Worm (Caenorhabditis elegans) whole organism, late embryonic: Measurements from ENCODE around the gene C27A2.7.
A peak's percentile ranks its signal among the peaks of the same experiment; 100 is the strongest.

Source experiments
- C08G9.2 ChIP-seq: sonication (generic microtip); optimal IDR thresholded peaks from 2 replicates; lab custom pipeline; 2016; ENCODE audit warnings: mild to moderate bottlenecking, missing genetic modification characterization, moderate library complexity, missing compliant biosample characterization
- K02D7.2 ChIP-seq: sonication (generic microtip); optimal IDR thresholded peaks from 2 replicates; lab custom pipeline; 2017; ENCODE audit warnings: mild to moderate bottlenecking, missing genetic modification characterization, missing compliant biosample characterization
- K09A11.1 ChIP-seq: sonication (generic microtip); optimal IDR thresholded peaks from 2 replicates; lab custom pipeline; 2017; ENCODE audit warnings: antibody characterized with exemption, mild to moderate bottlenecking, missing genetic modification characterization, missing compliant biosample characterization; ENCODE audit not compliant: insufficient read depth
- ahr-1 ChIP-seq: sonication (generic microtip); optimal IDR thresholded peaks from 2 replicates; lab custom pipeline; 2016; ENCODE audit warnings: missing genetic modification characterization, missing compliant biosample characterization
- ceh-18 ChIP-seq: sonication (generic microtip); optimal IDR thresholded peaks from 2 replicates; lab custom pipeline; 2016; ENCODE audit warnings: missing genetic modification characterization, missing compliant biosample characterization
- ceh-19 ChIP-seq: fragments of 200-800 bp; sonication (Bioruptor generic); optimal IDR thresholded peaks from 2 replicates; lab custom pipeline; 2018; ENCODE audit warnings: mild to moderate bottlenecking, missing genetic modification characterization, missing compliant biosample characterization
- ceh-2 ChIP-seq: sonication (generic microtip); optimal IDR thresholded peaks from 2 replicates; lab custom pipeline; 2016; ENCODE audit warnings: missing genotype, missing genetic modification characterization, missing compliant biosample characterization
- ceh-22 ChIP-seq: sonication (generic microtip); optimal IDR thresholded peaks from 2 replicates; lab custom pipeline; 2017; ENCODE audit warnings: missing biosample characterization, missing genetic modification characterization
- ceh-30 ChIP-seq: fragments of 150-350 bp; optimal IDR thresholded peaks from 2 replicates; lab custom pipeline; 2014; ENCODE audit warnings: missing biosample characterization, missing genetic modification characterization
- ceh-31 ChIP-seq: sonication (generic microtip); optimal IDR thresholded peaks from 2 replicates; lab custom pipeline; 2016; ENCODE audit warnings: missing genetic modification characterization, missing compliant biosample characterization
- ceh-34 ChIP-seq: sonication (generic microtip); optimal IDR thresholded peaks from 2 replicates; lab custom pipeline; 2016; ENCODE audit warnings: mild to moderate bottlenecking, missing genetic modification characterization, missing compliant biosample characterization
- ceh-48 ChIP-seq: sonication (generic microtip); optimal IDR thresholded peaks from 2 replicates; lab custom pipeline; 2016; ENCODE audit warnings: missing genetic modification characterization, inconsistent platforms, missing compliant biosample characterization
- che-1 ChIP-seq: sonication (generic microtip); optimal IDR thresholded peaks from 2 replicates; lab custom pipeline; 2016; ENCODE audit warnings: mild to moderate bottlenecking, missing genetic modification characterization, missing compliant biosample characterization
- dve-1 ChIP-seq: sonication (generic microtip); optimal IDR thresholded peaks from 2 replicates; lab custom pipeline; 2017; ENCODE audit warnings: antibody characterized with exemption, mild to moderate bottlenecking, missing genetic modification characterization, missing compliant biosample characterization
- elt-2 ChIP-seq: sonication (generic microtip); optimal IDR thresholded peaks from 2 replicates; lab custom pipeline; 2016; ENCODE audit warnings: missing genetic modification reagents, missing genetic modification characterization, missing compliant biosample characterization
- elt-4 ChIP-seq: sonication (generic microtip); optimal IDR thresholded peaks from 2 replicates; lab custom pipeline; 2016; ENCODE audit warnings: missing genetic modification characterization, missing compliant biosample characterization
- ets-4 ChIP-seq: sonication (generic microtip); optimal IDR thresholded peaks from 2 replicates; lab custom pipeline; 2016; ENCODE audit warnings: missing genetic modification characterization, missing compliant biosample characterization
- fax-1 ChIP-seq: sonication (generic microtip); optimal IDR thresholded peaks from 2 replicates; lab custom pipeline; 2016; ENCODE audit warnings: missing genotype, missing genetic modification characterization, missing compliant biosample characterization
- fkh-10 ChIP-seq: fragments of 150-350 bp; optimal IDR thresholded peaks from 2 replicates; lab custom pipeline; 2014; ENCODE audit warnings: missing biosample characterization, missing genetic modification reagents, missing genetic modification characterization
- hlh-15 ChIP-seq: sonication (generic microtip); optimal IDR thresholded peaks from 2 replicates; lab custom pipeline; 2016; ENCODE audit warnings: missing genetic modification characterization, missing compliant biosample characterization
- hlh-30 ChIP-seq: sonication (generic microtip); optimal IDR thresholded peaks from 2 replicates; lab custom pipeline; 2017; ENCODE audit warnings: antibody characterized with exemption, missing genetic modification characterization, missing compliant biosample characterization; ENCODE audit not compliant: insufficient read depth
- hlh-8 ChIP-seq: sonication (generic microtip); optimal IDR thresholded peaks from 2 replicates; lab custom pipeline; 2016; ENCODE audit warnings: missing genotype, missing genetic modification characterization, missing compliant biosample characterization
- lim-6 ChIP-seq: sonication (generic microtip); optimal IDR thresholded peaks from 2 replicates; lab custom pipeline; 2016; ENCODE audit warnings: missing genetic modification characterization, missing compliant biosample characterization
- madf-2 ChIP-seq: sonication (generic microtip); optimal IDR thresholded peaks from 2 replicates; lab custom pipeline; 2017; ENCODE audit warnings: missing genetic modification characterization, missing compliant biosample characterization
- nfya-1 ChIP-seq: sonication (generic microtip); optimal IDR thresholded peaks from 2 replicates; lab custom pipeline; 2017; ENCODE audit warnings: missing genetic modification characterization, mild to moderate bottlenecking, missing compliant biosample characterization, antibody characterized with exemption, moderate library complexity
- npax-4 ChIP-seq: sonication (generic microtip); optimal IDR thresholded peaks from 2 replicates; lab custom pipeline; 2016; ENCODE audit warnings: missing genetic modification characterization, missing compliant biosample characterization
- odd-2 ChIP-seq: sonication (generic microtip); optimal IDR thresholded peaks from 2 replicates; lab custom pipeline; 2017; ENCODE audit warnings: antibody characterized with exemption, mild to moderate bottlenecking, missing genetic modification characterization, missing compliant biosample characterization
- pat-9 ChIP-seq: fragments of 200-800 bp; sonication (Bioruptor generic); optimal IDR thresholded peaks from 2 replicates; lab custom pipeline; 2018; ENCODE audit warnings: mild to moderate bottlenecking, missing genetic modification characterization, moderate library complexity, missing compliant biosample characterization
- pax-1 ChIP-seq: fragments of 150-350 bp; optimal IDR thresholded peaks from 2 replicates; lab custom pipeline; 2014; ENCODE audit warnings: missing biosample characterization, missing genetic modification characterization
- pqm-1 ChIP-seq: sonication (generic microtip); optimal IDR thresholded peaks from 2 replicates; lab custom pipeline; 2016; ENCODE audit warnings: missing genetic modification characterization, missing compliant biosample characterization
- pros-1 ChIP-seq: fragments of 150-350 bp; optimal IDR thresholded peaks from 2 replicates; lab custom pipeline; 2014; ENCODE audit warnings: missing biosample characterization, missing genetic modification reagents, missing genetic modification characterization
- ref-2 ChIP-seq: sonication (generic microtip); optimal IDR thresholded peaks from 2 replicates; lab custom pipeline; 2016; ENCODE audit warnings: missing genetic modification characterization, missing compliant biosample characterization
- rnt-1 ChIP-seq: sonication (generic microtip); optimal IDR thresholded peaks from 2 replicates; lab custom pipeline; 2016; ENCODE audit warnings: missing genetic modification characterization, missing compliant biosample characterization
- sdc-2 ChIP-seq: sonication (generic microtip); optimal IDR thresholded peaks from 2 replicates; lab custom pipeline; 2016; ENCODE audit warnings: missing genotype, missing genetic modification characterization, missing compliant biosample characterization
- sox-2 ChIP-seq: fragments of 200-800 bp; sonication (Bioruptor generic); IDR thresholded peaks from 2 replicates; pipeline ENCODE4 v1.3.6; 2022; ENCODE audit warnings: missing genetic modification reagents, missing genetic modification characterization, missing compliant biosample characterization
- sox-4 ChIP-seq: sonication (generic microtip); optimal IDR thresholded peaks from 2 replicates; lab custom pipeline; 2017; ENCODE audit warnings: mild to moderate bottlenecking, missing genetic modification characterization, inconsistent platforms, missing compliant biosample characterization
- tbx-2 ChIP-seq: sonication (generic microtip); optimal IDR thresholded peaks from 2 replicates; lab custom pipeline; 2016; ENCODE audit warnings: missing genetic modification characterization, missing compliant biosample characterization
- unc-42 ChIP-seq: sonication (generic microtip); optimal IDR thresholded peaks from 2 replicates; lab custom pipeline; 2016; ENCODE audit warnings: missing genotype, missing genetic modification characterization, missing compliant biosample characterization
- unc-55 ChIP-seq: sonication (generic microtip); optimal IDR thresholded peaks from 2 replicates; lab custom pipeline; 2017; ENCODE audit warnings: missing biosample characterization, missing genetic modification reagents, missing genetic modification characterization
- unc-86 ChIP-seq: sonication (generic microtip); optimal IDR thresholded peaks from 2 replicates; lab custom pipeline; 2016; ENCODE audit warnings: missing genetic modification characterization, missing compliant biosample characterization
- zip-5 ChIP-seq: sonication (generic microtip); optimal IDR thresholded peaks from 2 replicates; lab custom pipeline; 2016; ENCODE audit warnings: missing genetic modification characterization, missing compliant biosample characterization
- ztf-16 ChIP-seq: sonication (generic microtip); optimal IDR thresholded peaks from 2 replicates; lab custom pipeline; 2017; ENCODE audit warnings: missing genetic modification characterization, missing compliant biosample characterization

The C27A2.7 gene

ce11 chrII:5056254-5056653 is 14.9 kb downstream of the C27A2.7 start:
- TF ChIP-seq pax-1 (tag; lab: Kevin White, UChicago) (no peak), ceh-30 (tag; lab: Kevin White, UChicago) (no peak), elt-4 (no peak), ceh-22 (tag; lab: Kevin White, UChicago) (no peak), sox-2 (GFP tag; lab: Robert Waterston, UW) (no peak)

ce11 chrII:5055129-5055666 is 16.0 kb downstream of the C27A2.7 start, which contains the start of the genes ify-1 and rpl-22:
TSS of gene ify-1 (minus strand) at chrII:5055179.
TSS of gene rpl-22 (plus strand) at chrII:5055616.
- TF ChIP-seq hlh-30 (tag; lab: Kevin White, UChicago) (peak; percentile 71), pqm-1 (tag; lab: Kevin White, UChicago) (peak; percentile 36), unc-42 (peak; percentile 82), fkh-10 (GFP tag; lab: Kevin White, UChicago) (no peak), ceh-19 (peak; percentile 20), C08G9.2 (peak; percentile 54), dve-1 (tag; lab: Kevin White, UChicago) (peak; percentile 82), ceh-48 (tag; lab: Kevin White, UChicago) (peak; percentile 97), lim-6 (no peak), pat-9 (no peak), che-1 (no peak), pros-1 (tag; lab: Kevin White, UChicago) (peak; percentile 73), madf-2 (tag; lab: Kevin White, UChicago) (peak; percentile 50), ceh-34 (tag; lab: Kevin White, UChicago) (peak; percentile 51), fax-1 (tag; lab: Kevin White, UChicago) (peak; percentile 22), hlh-8 (peak; percentile 31), sox-4 (tag; lab: Kevin White, UChicago) (peak; percentile 35), rnt-1 (tag; lab: Kevin White, UChicago) (peak; percentile 73), sdc-2 (tag; lab: Kevin White, UChicago) (peak; percentile 34), K02D7.2 (tag; lab: Kevin White, UChicago) (no peak), elt-2 (peak; percentile 99), ceh-31 (peak; percentile 87), unc-55 (peak; percentile 71), K09A11.1 (tag; lab: Kevin White, UChicago) (peak; percentile 4), odd-2 (tag; lab: Kevin White, UChicago) (no peak), tbx-2 (tag; lab: Kevin White, UChicago) (peak; percentile 70), ets-4 (tag; lab: Kevin White, UChicago) (peak; percentile 50), npax-4 (tag; lab: Kevin White, UChicago) (no peak), ceh-30 (tag; lab: Kevin White, UChicago) (peak; percentile 66), ceh-2 (peak; percentile 16), zip-5 (tag; lab: Kevin White, UChicago) (peak; percentile 3), nfya-1 (tag; lab: Kevin White, UChicago) (peak; percentile 97), ref-2 (tag; lab: Kevin White, UChicago) (peak; percentile 71), ceh-18 (peak; percentile 86), ztf-16 (tag; lab: Kevin White, UChicago) (peak; percentile 33), unc-86 (tag; lab: Kevin White, UChicago) (peak; percentile 61), pax-1 (tag; lab: Kevin White, UChicago) (peak; percentile 68), hlh-15 (tag; lab: Kevin White, UChicago) (no peak), elt-4 (no peak), ahr-1 (no peak)
